Worm (Caenorhabditis elegans): ENCODE data around the gene nhr-32.

ce11 chrX:13223437-13223836, 28.3 kb upstream of the nhr-32 start, which contains the start of gene skr-20:
- TF ChIP-seq elt-1 (tag; optimal IDR thresholded peaks at IDR 0.05) (no peak), unc-62 (GFP tag; optimal IDR thresholded peaks at IDR 0.05) (no peak), lsy-2 (tag; optimal IDR thresholded peaks at IDR 0.05) (no peak)
